Worm (Caenorhabditis elegans) whole organism, L4 larva: ENCODE measurements around the gene F10D7.5.

Source experiments
- T26A8.4 ChIP-seq: fragments of 200-800 bp; sonication (Bioruptor generic); IDR thresholded peaks from 2 replicates; pipeline ENCODE4 v1.3.6; 2022; ENCODE audit warnings: missing genetic modification characterization, missing compliant biosample characterization
- dmd-8 ChIP-seq: fragments of 200-800 bp; sonication (Bioruptor generic); IDR thresholded peaks from 2 replicates; pipeline ENCODE4 v1.3.6; 2022; ENCODE audit warnings: missing genetic modification characterization, missing compliant biosample characterization
- dpl-1 ChIP-seq: fragments of 150-350 bp; optimal IDR thresholded peaks from 2 replicates; lab custom pipeline; 2014; ENCODE audit warnings: missing biosample characterization, missing genetic modification reagents, missing genetic modification characterization
- fos-1 ChIP-seq: fragments of 150-350 bp; optimal IDR thresholded peaks from 2 replicates; lab custom pipeline; 2014; ENCODE audit warnings: missing biosample characterization, missing genetic modification characterization
- madf-9 ChIP-seq: fragments of 200-800 bp; sonication (Bioruptor generic); conservative IDR thresholded peaks from 2 replicates; pipeline ENCODE4 v1.3.6; 2022; ENCODE audit warnings: missing genetic modification reagents, missing genetic modification characterization, missing compliant biosample characterization
- set-16 ChIP-seq: fragments of 200-800 bp; sonication (Bioruptor generic); IDR thresholded peaks from 2 replicates; pipeline ENCODE4 v1.3.6; 2022; ENCODE audit warnings: missing genetic modification reagents, missing genetic modification characterization, missing compliant biosample characterization
- zfp-3 ChIP-seq: fragments of 200-800 bp; sonication (Bioruptor generic); conservative IDR thresholded peaks from 2 replicates; pipeline ENCODE4 v1.3.6; 2022; ENCODE audit warnings: missing genetic modification reagents, missing genetic modification characterization, missing compliant biosample characterization

DNA sequence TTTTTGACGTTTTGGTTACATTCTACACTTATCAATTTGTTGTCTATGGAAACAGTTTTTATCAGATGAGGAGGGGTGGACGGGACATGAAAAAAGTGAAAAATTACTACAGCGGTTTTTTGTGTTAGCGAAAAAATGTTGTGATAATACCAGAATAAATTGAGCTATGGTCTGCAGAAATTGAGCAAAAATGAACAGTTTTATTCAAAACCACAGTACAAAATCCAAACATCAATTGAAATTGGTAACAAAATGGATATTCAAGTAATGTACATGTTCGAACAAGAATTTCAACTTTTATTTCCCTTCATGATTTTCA lies 33.1 kb upstream of the F10D7.5 start:
- TF ChIP-seq set-16 (GFP tag; lab: Robert Waterston, UW), result no peak
- TF ChIP-seq zfp-3 (GFP tag; lab: Robert Waterston, UW), result no peak
- no peak for TF ChIP-seq fos-1 (tag; lab: Kevin White, UChicago)
- no peak for TF ChIP-seq madf-9
- no peak for TF ChIP-seq T26A8.4 (GFP tag; lab: Robert Waterston, UW)
- TF ChIP-seq dpl-1 (GFP tag; lab: Kevin White, UChicago), result no peak
- TF ChIP-seq dmd-8 (GFP tag; lab: Robert Waterston, UW), result no peak
